Worm (Caenorhabditis elegans): Measurements from ENCODE around the gene C15C8.7.

DNA sequence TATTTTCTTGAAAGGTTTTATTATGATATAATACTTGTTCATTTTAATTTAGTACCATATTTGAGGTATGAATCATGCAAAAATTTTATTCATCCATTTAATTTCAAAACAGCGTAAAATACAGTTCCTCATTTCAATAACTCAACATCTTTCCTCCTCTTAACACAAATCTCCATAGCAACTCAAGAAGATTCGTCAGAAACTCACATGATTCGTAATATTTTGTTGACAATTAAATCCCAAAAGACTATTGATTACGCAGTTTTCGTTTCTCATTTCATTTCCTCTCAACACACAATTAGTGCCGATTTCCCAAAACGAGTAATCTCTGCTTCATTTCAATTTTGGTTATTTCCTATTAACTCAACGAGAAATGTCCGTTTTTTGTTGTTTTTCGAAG, 36.5 kb downstream of the C15C8.7 start, which contains the start of gene R11D1.2:
- TF ChIP-seq W03F9.2 (tag; optimal IDR thresholded peaks at IDR 0.05): no peak
- TF ChIP-seq dao-5 (tag; optimal IDR thresholded peaks at IDR 0.05): no peak
- no peak for TF ChIP-seq him-1 (tag; optimal IDR thresholded peaks at IDR 0.05)

Data from whole organism, L4/young adult.